Fruit fly (Drosophila melanogaster) whole organism, embryonic: ENCODE data around the gene Tnks.

ENCODE experiments used
- Awh ChIP-seq: fragments of 200-800 bp; sonication (Bioruptor generic); IDR thresholded peaks from 2 replicates; pipeline ENCODE4, ENCODE4 v1.3.6; 2022; ENCODE audit warnings: missing biosample characterization, missing genetic modification characterization
- B-H1 ChIP-seq: fragments of 200-800 bp; sonication (Bioruptor generic); IDR thresholded peaks from 3 replicates; pipeline ENCODE4 v1.3.6; 2022; ENCODE audit warnings: missing biosample characterization, missing genetic modification characterization
- CG10565 ChIP-seq: fragments of 200-800 bp; sonication (Bioruptor generic); optimal IDR thresholded peaks from 3 replicates; lab custom pipeline; 2016; ENCODE audit warnings: missing biosample characterization, mild to moderate bottlenecking, missing genetic modification characterization
- CG10979 ChIP-seq: fragments of 200-800 bp; sonication (Bioruptor generic); optimal IDR thresholded peaks from 2 replicates; lab custom pipeline; 2018; ENCODE audit warnings: missing biosample characterization, mild to moderate bottlenecking, missing genetic modification characterization, moderate library complexity
- CG11723 ChIP-seq: fragments of 200-800 bp; sonication (Bioruptor generic); optimal IDR thresholded peaks from 2 replicates; lab custom pipeline; 2017; ENCODE audit warnings: missing biosample characterization, mild to moderate bottlenecking, missing genetic modification characterization
- CG12391 ChIP-seq: fragments of 200-800 bp; sonication (Bioruptor generic); optimal IDR thresholded peaks from 3 replicates; lab custom pipeline; 2018; ENCODE audit warnings: missing biosample characterization, mild to moderate bottlenecking, missing genetic modification characterization, moderate library complexity
- CG13296 ChIP-seq: fragments of 200-800 bp; sonication (Bioruptor generic); optimal IDR thresholded peaks from 3 replicates; lab custom pipeline; 2018; ENCODE audit warnings: missing biosample characterization, mild to moderate bottlenecking, missing genetic modification characterization
- CG14710 ChIP-seq: fragments of 200-800 bp; sonication (Bioruptor generic); optimal IDR thresholded peaks from 3 replicates; lab custom pipeline; 2019; ENCODE audit warnings: missing biosample characterization, mild to moderate bottlenecking, missing genetic modification characterization, moderate library complexity
- CG16779 ChIP-seq: fragments of 200-800 bp; sonication (Bioruptor generic); IDR thresholded peaks from 2 replicates; pipeline ENCODE4 v1.3.6; 2022; ENCODE audit warnings: missing biosample characterization, missing genetic modification characterization
- CG18262 ChIP-seq: fragments of 200-800 bp; optimal IDR thresholded peaks from 3 replicates; lab custom pipeline; 2019; ENCODE audit warnings: missing biosample characterization, mild to moderate bottlenecking, missing genetic modification characterization, moderate library complexity
- CG18764 ChIP-seq: fragments of 200-800 bp; sonication (Bioruptor generic); optimal IDR thresholded peaks from 3 replicates; lab custom pipeline; 2016; ENCODE audit warnings: missing biosample characterization, missing genetic modification characterization
- CG2120 ChIP-seq: fragments of 200-800 bp; sonication (Bioruptor generic); optimal IDR thresholded peaks from 3 replicates; lab custom pipeline; 2016; ENCODE audit warnings: missing biosample characterization, missing genetic modification characterization
- CG2678 ChIP-seq: fragments of 200-800 bp; sonication (Bioruptor generic); optimal IDR thresholded peaks from 3 replicates; lab custom pipeline; 2019; ENCODE audit warnings: missing biosample characterization, mild to moderate bottlenecking, missing genetic modification characterization, moderate library complexity
- CG33557 ChIP-seq: fragments of 200-800 bp; sonication (Bioruptor generic); optimal IDR thresholded peaks from 2 replicates; lab custom pipeline; 2019; ENCODE audit warnings: missing biosample characterization, mild to moderate bottlenecking, missing genetic modification characterization, moderate library complexity
- CG4424 ChIP-seq: fragments of 200-800 bp; sonication (Bioruptor generic); optimal IDR thresholded peaks from 3 replicates; lab custom pipeline; 2016; ENCODE audit warnings: missing biosample characterization, missing genetic modification characterization
- CG7963 ChIP-seq: fragments of 200-800 bp; sonication (Bioruptor generic); IDR thresholded peaks from 3 replicates; pipeline ENCODE4 v1.3.6; 2022; ENCODE audit warnings: missing biosample characterization, missing genetic modification characterization; ENCODE audit not compliant: partially characterized antibody
- CG8089 ChIP-seq: fragments of 200-800 bp; sonication (Bioruptor generic); optimal IDR thresholded peaks from 3 replicates; lab custom pipeline; 2016; ENCODE audit warnings: missing biosample characterization, missing genetic modification characterization
- CG9609 ChIP-seq: fragments of 200-800 bp; sonication (Bioruptor generic); optimal IDR thresholded peaks from 3 replicates; lab custom pipeline; 2016; ENCODE audit warnings: missing biosample characterization, missing genetic modification characterization
- Dll ChIP-seq: fragments of 200-800 bp; sonication (Bioruptor generic); IDR thresholded peaks from 4 replicates; pipeline ENCODE4 v1.3.6; 2022; ENCODE audit warnings: missing biosample characterization, missing genetic modification characterization; ENCODE audit not compliant: partially characterized antibody
- H15 ChIP-seq: fragments of 200-800 bp; sonication (Bioruptor generic); IDR thresholded peaks from 3 replicates; pipeline ENCODE4 v1.3.6; 2022; ENCODE audit warnings: missing biosample characterization, missing genetic modification characterization
- Med ChIP-seq: fragments of 200-800 bp; sonication (Bioruptor generic); peaks from one replicate; lab custom pipeline; 2016; ENCODE audit warnings: missing biosample characterization, missing genetic modification characterization, mild to moderate bottlenecking, inconsistent platforms, moderate library complexity
- Optix ChIP-seq: fragments of 200-800 bp; sonication (Bioruptor generic); IDR thresholded peaks from 3 replicates; pipeline ENCODE4 v1.3.6; 2022; ENCODE audit warnings: missing biosample characterization, missing genetic modification characterization
- Rfx ChIP-seq: fragments of 200-800 bp; sonication (Bioruptor generic); IDR thresholded peaks from 2 replicates; pipeline ENCODE4 v1.3.6; 2022; ENCODE audit warnings: missing biosample characterization, missing genetic modification characterization
- Xrp1 ChIP-seq: fragments of 200-800 bp; sonication (Bioruptor generic); IDR thresholded peaks from 2 replicates; pipeline ENCODE4 v1.3.6; 2022; ENCODE audit warnings: missing biosample characterization, missing genetic modification characterization
- ap ChIP-seq: fragments of 200-800 bp; sonication (Bioruptor generic); IDR thresholded peaks from 2 replicates; pipeline ENCODE4 v1.3.6; 2022; ENCODE audit warnings: missing biosample characterization, missing genetic modification characterization
- chinmo ChIP-seq: fragments of 200-800 bp; sonication (Bioruptor generic); IDR thresholded peaks from 4 replicates; pipeline ENCODE4 v1.3.6; 2022; ENCODE audit warnings: missing biosample characterization, missing genetic modification characterization; ENCODE audit not compliant: partially characterized antibody
- corto ChIP-seq: fragments of 200-800 bp; sonication (Bioruptor generic); optimal IDR thresholded peaks from 2 replicates; lab custom pipeline; 2016; ENCODE audit warnings: missing biosample characterization, mild to moderate bottlenecking, missing genetic modification characterization, moderate library complexity
- emc ChIP-seq: fragments of 200-800 bp; sonication (Bioruptor generic); optimal IDR thresholded peaks from 2 replicates; lab custom pipeline; 2016; ENCODE audit warnings: missing biosample characterization, missing genetic modification characterization
- en ChIP-seq: fragments of 200-800 bp; sonication (Bioruptor generic); optimal IDR thresholded peaks from 2 replicates; lab custom pipeline; 2016; ENCODE audit warnings: missing biosample characterization, missing genetic modification characterization
- gem ChIP-seq: fragments of 200-800 bp; sonication (Bioruptor generic); optimal IDR thresholded peaks from 2 replicates; lab custom pipeline; 2019; ENCODE audit warnings: missing biosample characterization, mild to moderate bottlenecking, missing genetic modification characterization, moderate library complexity
- grau ChIP-seq: fragments of 200-800 bp; optimal IDR thresholded peaks from 3 replicates; lab custom pipeline; 2019; ENCODE audit warnings: missing biosample characterization, mild to moderate bottlenecking, missing genetic modification characterization, moderate library complexity
- gsb-n ChIP-seq: fragments of 200-800 bp; sonication (Bioruptor generic); optimal IDR thresholded peaks from 3 replicates; lab custom pipeline; 2018; ENCODE audit warnings: missing biosample characterization, mild to moderate bottlenecking, missing genetic modification characterization
- lbe ChIP-seq: fragments of 200-800 bp; sonication (Bioruptor generic); optimal IDR thresholded peaks from 2 replicates; lab custom pipeline; 2016; ENCODE audit warnings: missing biosample characterization, mild to moderate bottlenecking, missing genetic modification characterization
- nom ChIP-seq: fragments of 200-800 bp; sonication (Bioruptor generic); optimal IDR thresholded peaks from 2 replicates; lab custom pipeline; 2017; ENCODE audit warnings: missing biosample characterization, missing genetic modification characterization, mild to moderate bottlenecking, moderate library complexity, missing genetic modification reagents
- repo ChIP-seq: fragments of 200-800 bp; sonication (Bioruptor generic); optimal IDR thresholded peaks from 2 replicates; lab custom pipeline; 2016; ENCODE audit warnings: missing biosample characterization, missing genetic modification characterization
- sens ChIP-seq: fragments of 200-800 bp; sonication (Bioruptor generic); peaks from one replicate; lab custom pipeline; 2016; ENCODE audit warnings: missing biosample characterization, missing genetic modification characterization
- sima ChIP-seq: fragments of 200-800 bp; sonication (Bioruptor generic); optimal IDR thresholded peaks from 2 replicates; lab custom pipeline; 2016; ENCODE audit warnings: missing biosample characterization, missing genetic modification characterization
- tap ChIP-seq: fragments of 200-800 bp; optimal IDR thresholded peaks from 3 replicates; lab custom pipeline; 2019; ENCODE audit warnings: missing biosample characterization, mild to moderate bottlenecking, missing genetic modification characterization, moderate library complexity
- trh ChIP-seq: fragments of 200-800 bp; sonication (Bioruptor generic); optimal IDR thresholded peaks from 2 replicates; lab custom pipeline; 2016; ENCODE audit warnings: missing biosample characterization, missing genetic modification characterization
- vfl ChIP-seq: fragments of 200-800 bp; sonication (Bioruptor generic); optimal IDR thresholded peaks from 2 replicates; lab custom pipeline; 2016; ENCODE audit warnings: missing biosample characterization, missing genetic modification characterization
- zen ChIP-seq: fragments of 200-800 bp; sonication (Bioruptor generic); optimal IDR thresholded peaks from 3 replicates; lab custom pipeline; 2018; ENCODE audit warnings: missing biosample characterization, mild to moderate bottlenecking, missing genetic modification characterization, moderate library complexity
- zf30C ChIP-seq: fragments of 200-800 bp; sonication (Bioruptor generic); optimal IDR thresholded peaks from 3 replicates; lab custom pipeline; 2018; ENCODE audit warnings: missing biosample characterization, mild to moderate bottlenecking, missing genetic modification characterization

The Tnks gene

DNA sequence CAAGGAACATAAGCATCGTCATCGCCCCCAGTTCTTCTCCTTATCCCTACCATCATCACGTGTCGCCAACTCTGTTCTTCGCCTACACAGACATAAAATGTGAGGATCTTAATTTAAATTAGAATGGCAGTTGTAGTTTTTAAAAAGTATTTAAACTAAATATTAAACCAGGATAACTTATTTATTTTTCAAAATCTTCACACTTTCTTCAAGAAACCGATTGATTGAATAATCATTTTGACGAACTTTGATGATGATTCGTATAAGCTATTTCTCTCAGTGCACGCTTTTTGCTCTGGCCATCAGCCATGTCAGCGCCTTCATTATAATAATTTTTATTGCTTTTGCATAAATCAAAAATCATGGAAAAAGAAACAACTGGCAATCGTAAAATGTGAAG is 22.1 kb downstream of the Tnks start:
- TF ChIP-seq CG7963 (GFP tag; lab: Robert Waterston, UW) (no peak), tap (tag; lab: Kevin White, UChicago) (no peak), B-H1 (GFP tag; lab: Robert Waterston, UW) (no peak), CG10565 (GFP tag; lab: Kevin White, UChicago) (no peak), vfl (GFP tag; lab: Kevin White, UChicago) (no peak), CG18262 (tag; lab: Kevin White, UChicago) (no peak), CG2678 (tag; lab: Kevin White, UChicago) (no peak), corto (GFP tag; lab: Kevin White, UChicago) (no peak), CG33557 (GFP tag; lab: Kevin White, UChicago) (no peak), CG14710 (no peak), en (GFP tag; lab: Kevin White, UChicago) (no peak), Optix (no peak), CG9609 (GFP tag; lab: Kevin White, UChicago) (no peak), Dll (GFP tag; lab: Robert Waterston, UW) (no peak), CG4424 (GFP tag; lab: Kevin White, UChicago) (no peak), CG16779 (no peak), gsb-n (tag; lab: Kevin White, UChicago) (no peak), emc (GFP tag; lab: Kevin White, UChicago) (no peak), sens (GFP tag; lab: Kevin White, UChicago) (peak; percentile 78), Xrp1 (0 out of 2 replicates have a peak, but pooled peaks have one; percentile 21), H15 (GFP tag; lab: Robert Waterston, UW) (no peak), nom (GFP tag; lab: Kevin White, UChicago) (peak; percentile 2), CG12391 (tag; lab: Kevin White, UChicago) (no peak), lbe (GFP tag; lab: Kevin White, UChicago) (peak; percentile 56), CG2120 (GFP tag; lab: Kevin White, UChicago) (no peak), CG8089 (GFP tag; lab: Kevin White, UChicago) (no peak), gem (tag; lab: Kevin White, UChicago) (peak; percentile 25), trh (GFP tag; lab: Kevin White, UChicago) (no peak), CG11723 (GFP tag; lab: Kevin White, UChicago) (no peak), CG10979 (tag; lab: Kevin White, UChicago) (peak; percentile 0), zen (tag; lab: Kevin White, UChicago) (no peak), Awh (no peak), chinmo (0 out of 4 replicates have a peak, but pooled peaks have one; percentile 42), sima (GFP tag; lab: Kevin White, UChicago) (no peak), repo (GFP tag; lab: Kevin White, UChicago) (no peak), ap (no peak), CG13296 (GFP tag; lab: Kevin White, UChicago) (no peak), grau (tag; lab: Kevin White, UChicago) (no peak), CG18764 (GFP tag; lab: Kevin White, UChicago) (no peak), Med (GFP tag; lab: Kevin White, UChicago) (peak; percentile 44), Rfx (GFP tag; lab: Robert Waterston, UW) (no peak), zf30C (peak; percentile 60)
